Worm (Caenorhabditis elegans) whole organism, early embryonic: Measurements from ENCODE around the gene aat-6.

Experiments
- F13C5.2 ChIP-seq: sonication (generic microtip); optimal IDR thresholded peaks from 2 replicates; lab custom pipeline; 2017; ENCODE audit warnings: mild to moderate bottlenecking, missing genetic modification characterization, inconsistent platforms, missing compliant biosample characterization
- aly-1 ChIP-seq: sonication (generic microtip); optimal IDR thresholded peaks from 2 replicates; lab custom pipeline; 2016; ENCODE audit warnings: missing genetic modification characterization, missing compliant biosample characterization
- ama-1 ChIP-seq: fragments of 150-350 bp; optimal IDR thresholded peaks from 2 replicates; lab custom pipeline; 2014
- hmbx-1 ChIP-seq: sonication (generic microtip); optimal IDR thresholded peaks from 2 replicates; lab custom pipeline; 2016; ENCODE audit warnings: mild to moderate bottlenecking, missing genetic modification characterization, missing compliant biosample characterization
- hmg-4 ChIP-seq: fragments of 200-800 bp; sonication (Bioruptor generic); optimal IDR thresholded peaks from 2 replicates; lab custom pipeline; 2018; ENCODE audit warnings: mild to moderate bottlenecking, missing genetic modification characterization, missing compliant biosample characterization
- sea-1 ChIP-seq: fragments of 200-800 bp; sonication (Bioruptor generic); conservative IDR thresholded peaks from 2 replicates; pipeline ENCODE4 v1.3.6; 2022; ENCODE audit warnings: missing genetic modification characterization, missing compliant biosample characterization
- tra-4 ChIP-seq: sonication (generic microtip); optimal IDR thresholded peaks from 2 replicates; lab custom pipeline; 2017; ENCODE audit warnings: missing genetic modification characterization, missing compliant biosample characterization

DNA sequence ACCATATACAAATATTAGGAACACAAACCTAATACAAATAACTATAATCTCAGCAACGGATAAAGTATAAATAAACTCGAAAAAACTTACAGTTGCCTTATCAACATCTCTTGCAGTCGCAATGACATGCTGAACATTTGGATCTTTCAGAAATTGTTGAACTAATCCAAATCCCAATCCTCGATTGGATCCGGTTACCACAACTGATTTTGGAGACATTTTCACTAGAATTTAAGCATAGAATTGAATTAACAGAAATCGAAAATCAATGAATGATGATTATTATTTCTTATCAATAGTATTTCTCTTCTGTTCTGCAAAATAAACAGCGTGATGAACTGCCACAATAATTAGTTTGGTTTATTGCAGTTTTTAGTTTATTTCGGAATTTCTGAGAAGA, 49.8 kb upstream of the aat-6 start, which contains the start of the genes C55A6.11 and C55A6.7:
- TF ChIP-seq F13C5.2 (tag; lab: Kevin White, UChicago) (no peak), tra-4 (no peak), aly-1 (no peak), sea-1 (no peak), hmbx-1 (tag; lab: Kevin White, UChicago) (no peak), ama-1 (lab: Kevin White, UChicago) (no peak), hmg-4 (no peak)
